Worm (Caenorhabditis elegans) whole organism, midembryonic: ENCODE data around the gene M117.3.

Source experiments
- T22C8.4 ChIP-seq: fragments of 200-800 bp; sonication (Bioruptor generic); IDR thresholded peaks from 2 replicates; pipeline ENCODE4 v1.3.6; 2022; ENCODE audit warnings: missing genetic modification characterization, missing compliant biosample characterization
- cog-1 ChIP-seq: sonication (generic microtip); optimal IDR thresholded peaks from 2 replicates; lab custom pipeline; 2016; ENCODE audit warnings: missing genetic modification characterization, missing compliant biosample characterization
- flt-1 ChIP-seq: fragments of 200-800 bp; sonication (Bioruptor generic); IDR thresholded peaks from 2 replicates; pipeline ENCODE4 v1.3.6; 2022; ENCODE audit warnings: missing genetic modification characterization, missing compliant biosample characterization
- klf-2 ChIP-seq: fragments of 200-800 bp; sonication (Bioruptor generic); conservative IDR thresholded peaks from 2 replicates; pipeline ENCODE4 v1.3.6; 2022; ENCODE audit warnings: missing genetic modification reagents, missing genetic modification characterization, missing compliant biosample characterization
- med-1 ChIP-seq: sonication (generic microtip); optimal IDR thresholded peaks from 2 replicates; lab custom pipeline; 2017; ENCODE audit warnings: missing genetic modification characterization, mild to moderate bottlenecking, missing compliant biosample characterization, antibody characterized with exemption, missing genetic modification reagents; ENCODE audit not compliant: insufficient read depth
- ref-1 ChIP-seq: fragments of 200-800 bp; sonication (Bioruptor generic); conservative IDR thresholded peaks from 2 replicates; pipeline ENCODE4 v1.3.6; 2022; ENCODE audit warnings: missing genetic modification reagents, missing genetic modification characterization, missing compliant biosample characterization
- tab-1 ChIP-seq: fragments of 200-800 bp; sonication (Bioruptor generic); IDR thresholded peaks from 2 replicates; pipeline ENCODE4 v1.3.6; 2022; ENCODE audit warnings: missing genetic modification characterization, missing compliant biosample characterization
- ztf-23 ChIP-seq: fragments of 200-800 bp; sonication (Bioruptor generic); IDR thresholded peaks from 2 replicates; pipeline ENCODE4 v1.3.6; 2022; ENCODE audit warnings: missing genetic modification reagents, missing genetic modification characterization, missing compliant biosample characterization
- ztf-29 ChIP-seq: fragments of 200-800 bp; sonication (Bioruptor generic); IDR thresholded peaks from 2 replicates; pipeline ENCODE4 v1.3.6; 2022; ENCODE audit warnings: missing genetic modification reagents, missing genetic modification characterization, missing compliant biosample characterization

Gene M117.3

DNA sequence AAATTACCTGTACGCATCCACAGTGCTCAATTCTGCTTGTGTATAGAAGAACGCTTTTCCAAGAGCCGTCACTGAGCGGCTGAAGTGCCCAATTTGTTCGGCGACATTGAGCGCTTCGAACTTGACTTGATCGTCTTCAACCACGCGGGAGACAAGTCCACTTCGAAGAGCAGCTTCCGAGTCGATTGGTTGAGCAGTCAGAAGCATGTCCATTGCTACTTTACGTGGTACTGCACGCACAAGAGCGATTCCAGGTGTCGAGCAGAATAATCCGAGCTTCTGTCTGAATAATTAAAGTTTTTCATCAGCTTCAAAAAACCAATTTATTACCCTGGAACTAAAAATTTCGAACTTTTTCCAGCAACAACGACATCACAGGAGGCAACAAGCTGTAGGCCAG lies 33.4 kb downstream of the M117.3 start:
- no peak for TF ChIP-seq ref-1 (GFP tag; lab: Robert Waterston, UW)
- TF ChIP-seq ztf-29: no peak
- TF ChIP-seq tab-1: no peak
- TF ChIP-seq med-1 (GFP tag; lab: Kevin White, UChicago): no peak
- TF ChIP-seq cog-1 (tag; lab: Kevin White, UChicago): no peak
- no peak for TF ChIP-seq ztf-23
- no peak for TF ChIP-seq flt-1
- TF ChIP-seq T22C8.4: no peak
- TF ChIP-seq klf-2 (GFP tag; lab: Robert Waterston, UW): no peak

DNA sequence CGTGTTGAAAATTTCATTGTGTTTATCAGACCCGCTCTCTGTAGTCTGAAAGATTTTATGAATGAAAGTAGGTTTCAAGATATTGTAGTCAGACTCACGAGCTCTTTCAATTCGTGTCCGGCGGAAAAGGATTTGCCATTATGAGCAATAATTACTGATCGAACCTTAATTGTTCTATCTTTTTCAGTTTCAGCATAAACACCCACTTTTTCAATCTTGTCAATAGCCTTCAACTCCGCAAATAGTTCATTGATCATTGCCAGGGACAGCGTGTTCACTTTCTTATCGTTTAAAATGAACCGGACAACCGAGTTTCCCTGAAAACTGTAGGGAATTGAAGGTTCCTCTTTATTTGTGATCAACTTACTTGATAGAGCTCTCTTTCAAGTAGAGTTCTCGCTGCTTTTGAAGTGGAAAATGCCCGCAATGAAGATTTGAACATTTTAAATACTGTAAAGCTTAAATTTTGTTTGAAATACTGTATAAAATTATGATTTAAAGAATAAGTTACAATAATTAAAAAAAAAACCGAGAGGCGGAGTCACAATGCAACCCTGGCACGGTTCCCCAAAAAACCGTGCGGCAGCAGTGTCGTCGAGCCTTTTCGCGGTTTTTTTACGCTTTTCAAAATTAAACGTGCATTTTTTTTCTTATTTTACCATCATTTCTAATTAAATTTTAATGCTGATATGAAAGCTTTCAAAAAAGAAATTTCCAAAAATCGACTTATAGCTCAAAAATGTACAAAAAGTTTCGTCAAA lies 34.1 kb downstream of the M117.3 start, which contains the start of gene ech-2:
TSS of gene ech-2 (minus strand) at position 452 of the 761 bp plus-strand sequence.
- no peak for TF ChIP-seq ztf-23
- TF ChIP-seq med-1 (GFP tag; lab: Kevin White, UChicago): no peak
- TF ChIP-seq ref-1 (GFP tag; lab: Robert Waterston, UW): no peak
- no peak for TF ChIP-seq cog-1 (tag; lab: Kevin White, UChicago)
- TF ChIP-seq ztf-29: no peak
- no peak for TF ChIP-seq klf-2 (GFP tag; lab: Robert Waterston, UW)
- TF ChIP-seq tab-1: no peak
- no peak for TF ChIP-seq flt-1
- TF ChIP-seq T22C8.4: no peak

- no peak for TF ChIP-seq ztf-29
- TF ChIP-seq ztf-23: no peak
- TF ChIP-seq ref-1 (GFP tag; lab: Robert Waterston, UW): no peak
- peak; percentile 53 for TF ChIP-seq cog-1 (tag; lab: Kevin White, UChicago)
These were observed 35.2 kb downstream of the M117.3 start for ce11 chrIV:11857159-11857565.

- no peak for TF ChIP-seq ztf-23
- TF ChIP-seq ztf-29: no peak
- TF ChIP-seq cog-1 (tag; lab: Kevin White, UChicago): no peak
- no peak for TF ChIP-seq flt-1
- TF ChIP-seq ref-1 (GFP tag; lab: Robert Waterston, UW): no peak
- TF ChIP-seq klf-2 (GFP tag; lab: Robert Waterston, UW): no peak
- no peak for TF ChIP-seq tab-1
- no peak for TF ChIP-seq T22C8.4
- TF ChIP-seq med-1 (GFP tag; lab: Kevin White, UChicago): no peak
These were observed 36.1 kb downstream of the M117.3 start, which contains the start of gene let-92 for ce11 chrIV:11858142-11858541. TSS of gene let-92 (plus strand) at chrIV:11858442.

DNA sequence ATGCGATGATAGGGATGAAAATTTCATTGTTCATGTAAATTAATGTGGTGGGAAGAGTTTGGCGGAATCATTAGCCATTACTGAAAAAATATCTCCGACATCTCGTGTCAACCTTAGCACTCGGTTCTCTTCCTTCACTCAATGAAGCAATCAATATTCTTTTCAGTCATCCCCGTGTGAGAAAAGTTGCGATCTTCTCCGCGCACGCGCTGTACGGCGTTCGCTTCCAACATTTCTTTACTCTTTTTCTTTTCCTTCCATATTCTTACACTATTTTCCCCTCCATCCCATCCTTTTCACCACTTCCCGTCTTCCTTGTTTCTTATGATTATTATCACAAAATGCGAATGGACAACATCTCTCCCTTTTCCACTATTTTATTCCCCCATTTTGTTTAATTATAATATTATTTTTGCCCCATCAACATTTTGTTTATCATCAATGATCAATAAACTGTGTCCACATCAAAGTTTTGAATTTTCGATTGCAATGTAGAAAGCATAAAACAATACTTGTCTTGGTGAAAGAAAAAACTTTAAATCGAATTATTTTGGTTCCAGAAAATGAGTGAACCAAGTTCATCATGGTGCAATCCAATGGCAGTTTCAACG lies 38.1 kb downstream of the M117.3 start, which contains the start of gene mob-1:
TSS of gene mob-1 (plus strand) at position 561 of the 611 bp plus-strand sequence.
- no peak for TF ChIP-seq tab-1

- TF ChIP-seq klf-2 (GFP tag; lab: Robert Waterston, UW) (no peak), ztf-29 (no peak), ztf-23 (no peak), flt-1 (no peak), med-1 (GFP tag; lab: Kevin White, UChicago) (no peak), cog-1 (tag; lab: Kevin White, UChicago) (no peak), ref-1 (GFP tag; lab: Robert Waterston, UW) (no peak), tab-1 (no peak), T22C8.4 (no peak)
These were observed 41.4 kb downstream of the M117.3 start for ce11 chrIV:11863428-11863827.

DNA sequence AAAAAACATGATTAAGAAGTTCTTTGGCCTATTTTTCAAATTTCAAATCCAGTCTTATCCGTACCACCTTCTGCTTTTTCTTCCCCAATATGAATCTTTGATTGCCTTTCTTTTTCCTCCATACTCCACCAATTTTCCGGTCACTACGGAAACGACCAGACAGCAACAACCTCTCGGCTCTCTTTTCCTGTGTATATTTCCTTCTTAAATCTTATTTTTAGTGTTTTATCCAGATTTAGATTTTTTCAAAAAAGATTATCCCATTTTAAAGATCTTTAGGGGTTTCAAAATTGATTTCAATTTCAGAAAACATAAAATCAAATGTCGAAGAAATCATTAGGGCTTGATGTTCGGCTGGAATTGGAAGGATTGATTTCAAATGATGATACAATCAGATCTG lies 42.2 kb downstream of the M117.3 start, which contains the start of gene trpa-1:
TSS of gene trpa-1 (plus strand) at position 301 of the 400 bp plus-strand sequence.
- TF ChIP-seq med-1 (GFP tag; lab: Kevin White, UChicago): no peak
- no peak for TF ChIP-seq ztf-29
- TF ChIP-seq klf-2 (GFP tag; lab: Robert Waterston, UW): no peak
- no peak for TF ChIP-seq ref-1 (GFP tag; lab: Robert Waterston, UW)
- TF ChIP-seq tab-1: no peak
- TF ChIP-seq flt-1: no peak
- no peak for TF ChIP-seq T22C8.4
- TF ChIP-seq ztf-23: no peak
- no peak for TF ChIP-seq cog-1 (tag; lab: Kevin White, UChicago)

DNA sequence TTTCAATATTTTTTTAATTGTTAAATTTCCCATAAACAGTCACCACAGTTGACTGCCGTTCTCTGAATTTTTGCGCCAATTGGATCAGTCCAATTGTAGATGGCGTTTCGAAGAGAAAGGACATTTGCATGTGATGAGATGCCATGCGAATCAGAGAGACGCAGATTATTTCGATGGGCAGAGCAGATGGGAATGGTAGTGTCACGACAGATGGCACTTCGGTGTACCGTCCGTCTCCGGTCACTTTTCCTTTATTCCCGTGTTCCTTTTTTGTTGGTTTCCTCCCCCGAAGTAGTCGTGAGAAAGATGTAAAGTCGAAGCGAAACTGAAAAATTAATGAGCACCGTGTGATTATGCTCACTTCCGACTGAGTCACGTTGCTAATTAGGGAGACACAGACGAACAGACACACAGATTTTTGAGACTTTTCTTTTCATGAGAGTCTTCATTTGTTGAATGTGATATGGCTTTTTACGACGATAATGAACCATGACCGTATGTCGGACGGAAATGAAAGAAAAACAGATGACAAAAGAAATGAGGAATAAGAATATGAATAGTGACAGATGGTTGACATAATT lies 45.7 kb downstream of the M117.3 start:
- TF ChIP-seq ref-1 (GFP tag; lab: Robert Waterston, UW) (no peak), flt-1 (no peak), klf-2 (GFP tag; lab: Robert Waterston, UW) (no peak), med-1 (GFP tag; lab: Kevin White, UChicago) (no peak), cog-1 (tag; lab: Kevin White, UChicago) (no peak), ztf-23 (no peak), ztf-29 (no peak), tab-1 (no peak), T22C8.4 (no peak)

- TF ChIP-seq T22C8.4: no peak
- no peak for TF ChIP-seq tab-1
- TF ChIP-seq cog-1 (tag; lab: Kevin White, UChicago): no peak
- no peak for TF ChIP-seq flt-1
- no peak for TF ChIP-seq med-1 (GFP tag; lab: Kevin White, UChicago)
- no peak for TF ChIP-seq ztf-23
- TF ChIP-seq ref-1 (GFP tag; lab: Robert Waterston, UW): no peak
- TF ChIP-seq klf-2 (GFP tag; lab: Robert Waterston, UW): no peak
- TF ChIP-seq ztf-29: no peak
These were observed 46.4 kb downstream of the M117.3 start for ce11 chrIV:11868452-11868851.

ce11 chrIV:11871083-11871482 lies 49.1 kb downstream of the M117.3 start:
- TF ChIP-seq T22C8.4 (no peak), klf-2 (GFP tag; lab: Robert Waterston, UW) (no peak), ztf-23 (0 out of 2 replicates have a peak, but pooled peaks have one; percentile 15), tab-1 (no peak)
